Worm (Caenorhabditis elegans) whole organism, L2 larva: ENCODE measurements around the gene ZK154.4.

Source experiments
- C34F6.9 ChIP-seq: fragments of 150-350 bp; optimal IDR thresholded peaks from 2 replicates; lab custom pipeline; 2014; ENCODE audit warnings: missing biosample characterization, missing genetic modification characterization
- F13H6.1 ChIP-seq: sonication (generic microtip); optimal IDR thresholded peaks from 2 replicates; lab custom pipeline; 2016; ENCODE audit warnings: missing genetic modification characterization, missing compliant biosample characterization
- Y55F3AM.14 ChIP-seq: fragments of 200-800 bp; sonication (Bioruptor generic); optimal IDR thresholded peaks from 2 replicates; lab custom pipeline; 2018; ENCODE audit warnings: mild to moderate bottlenecking, missing genetic modification characterization, missing compliant biosample characterization
- ZK546.5 ChIP-seq: sonication (generic microtip); optimal IDR thresholded peaks from 2 replicates; lab custom pipeline; 2017; ENCODE audit warnings: missing biosample characterization, missing genetic modification characterization
- ama-1 ChIP-seq: fragments of 150-350 bp; optimal IDR thresholded peaks from 2 replicates; lab custom pipeline; 2018; ENCODE audit warnings: inconsistent platforms
- blmp-1 ChIP-seq: sonication (generic microtip); optimal IDR thresholded peaks from 2 replicates; lab custom pipeline; 2017; ENCODE audit warnings: missing genetic modification characterization, mild to moderate bottlenecking, missing compliant biosample characterization, antibody characterized with exemption, moderate library complexity; ENCODE audit not compliant: insufficient read depth
- ceh-16 ChIP-seq: fragments of 150-350 bp; optimal IDR thresholded peaks from 2 replicates; lab custom pipeline; 2014; ENCODE audit warnings: missing biosample characterization, missing genetic modification characterization
- crh-2 ChIP-seq: sonication (generic microtip); optimal IDR thresholded peaks from 2 replicates; lab custom pipeline; 2017; ENCODE audit warnings: missing biosample characterization, missing genetic modification characterization
- dmd-4 ChIP-seq: sonication (generic microtip); optimal IDR thresholded peaks from 2 replicates; lab custom pipeline; 2017; ENCODE audit warnings: missing biosample characterization, missing genetic modification characterization
- egl-27 ChIP-seq: sonication (generic microtip); optimal IDR thresholded peaks from 3 replicates; lab custom pipeline; 2017; ENCODE audit warnings: missing biosample characterization, missing genetic modification reagents, missing genetic modification characterization
- elt-1 ChIP-seq: fragments of 150-350 bp; optimal IDR thresholded peaks from 2 replicates; lab custom pipeline; 2014; ENCODE audit warnings: missing biosample characterization, missing genetic modification characterization
- fos-1 ChIP-seq: fragments of 150-350 bp; optimal IDR thresholded peaks from 2 replicates; lab custom pipeline; 2014; ENCODE audit warnings: missing biosample characterization, missing genetic modification characterization
- gmeb-1 ChIP-seq: fragments of 150-350 bp; optimal IDR thresholded peaks from 2 replicates; lab custom pipeline; 2014; ENCODE audit warnings: missing biosample characterization, missing genetic modification characterization
- lin-11 ChIP-seq: fragments of 150-350 bp; sonication (generic microtip); optimal IDR thresholded peaks from 2 replicates; lab custom pipeline; 2014; ENCODE audit warnings: missing biosample characterization, missing genetic modification characterization, inconsistent platforms, mixed read lengths
- lin-13 ChIP-seq: fragments of 150-350 bp; optimal IDR thresholded peaks from 2 replicates; lab custom pipeline; 2014; ENCODE audit warnings: missing biosample characterization, missing genetic modification reagents, missing genetic modification characterization
- mab-5 ChIP-seq: fragments of 150-350 bp; optimal IDR thresholded peaks from 2 replicates; lab custom pipeline; 2014; ENCODE audit warnings: missing biosample characterization, missing genetic modification characterization
- mbf-1 ChIP-seq: sonication (generic microtip); optimal IDR thresholded peaks from 2 replicates; lab custom pipeline; 2017; ENCODE audit warnings: missing biosample characterization, missing genetic modification characterization
- nhr-10 ChIP-seq: sonication (generic microtip); optimal IDR thresholded peaks from 2 replicates; lab custom pipeline; 2017; ENCODE audit warnings: missing biosample characterization, missing genetic modification characterization
- nhr-11 ChIP-seq: fragments of 150-350 bp; optimal IDR thresholded peaks from 2 replicates; lab custom pipeline; 2014; ENCODE audit warnings: missing biosample characterization, missing genetic modification characterization
- nhr-129 ChIP-seq: fragments of 150-350 bp; optimal IDR thresholded peaks from 2 replicates; lab custom pipeline; 2014; ENCODE audit warnings: missing biosample characterization, missing genetic modification characterization
- nhr-21 ChIP-seq: fragments of 150-350 bp; optimal IDR thresholded peaks from 2 replicates; lab custom pipeline; 2014; ENCODE audit warnings: missing biosample characterization, missing genetic modification characterization
- nhr-23 ChIP-seq: fragments of 150-350 bp; optimal IDR thresholded peaks from 2 replicates; lab custom pipeline; 2014; ENCODE audit warnings: missing biosample characterization, missing genetic modification reagents, missing genetic modification characterization
- nhr-237 ChIP-seq: fragments of 150-350 bp; optimal IDR thresholded peaks from 2 replicates; lab custom pipeline; 2014; ENCODE audit warnings: missing biosample characterization, missing genetic modification characterization
- nhr-77 ChIP-seq: fragments of 150-350 bp; optimal IDR thresholded peaks from 2 replicates; lab custom pipeline; 2014; ENCODE audit warnings: missing biosample characterization, missing genetic modification characterization
- peb-1 ChIP-seq: fragments of 150-350 bp; optimal IDR thresholded peaks from 2 replicates; lab custom pipeline; 2014; ENCODE audit warnings: missing biosample characterization, missing genetic modification characterization
- skn-1 ChIP-seq: sonication (generic microtip); optimal IDR thresholded peaks from 2 replicates; lab custom pipeline; 2017; ENCODE audit warnings: missing biosample characterization, missing genetic modification characterization
- sma-3 ChIP-seq: sonication (generic microtip); optimal IDR thresholded peaks from 2 replicates; lab custom pipeline; 2016; ENCODE audit warnings: missing genetic modification reagents, missing genetic modification characterization, missing compliant biosample characterization
- sma-9 ChIP-seq, 2 experiments: fragments of 150-350 bp in 1 of 2; sonication (generic microtip) in 1 of 2; optimal IDR thresholded peaks; 2 replicates each; lab custom pipeline; 2014 to 2016; ENCODE audit warnings: missing genetic modification characterization in 2 of 2, mild to moderate bottlenecking in 1 of 2, missing biosample characterization in 1 of 2, missing compliant biosample characterization in 1 of 2, missing genetic modification reagents in 1 of 2, moderate library complexity in 1 of 2
- snpc-4 ChIP-seq: fragments of 150-350 bp; optimal IDR thresholded peaks from 2 replicates; lab custom pipeline; 2014; ENCODE audit warnings: missing biosample characterization, missing genetic modification characterization
- unc-39 ChIP-seq: fragments of 150-350 bp; optimal IDR thresholded peaks from 2 replicates; lab custom pipeline; 2014; ENCODE audit warnings: missing biosample characterization, missing genetic modification characterization
- unc-62 ChIP-seq: fragments of 150-350 bp; optimal IDR thresholded peaks from 2 replicates; lab custom pipeline; 2014; ENCODE audit warnings: missing biosample characterization, missing genetic modification reagents, missing genetic modification characterization
- ztf-4 ChIP-seq: fragments of 150-350 bp; optimal IDR thresholded peaks from 2 replicates; lab custom pipeline; 2014; ENCODE audit warnings: missing biosample characterization, missing genetic modification characterization

ZK154.4 gene

DNA sequence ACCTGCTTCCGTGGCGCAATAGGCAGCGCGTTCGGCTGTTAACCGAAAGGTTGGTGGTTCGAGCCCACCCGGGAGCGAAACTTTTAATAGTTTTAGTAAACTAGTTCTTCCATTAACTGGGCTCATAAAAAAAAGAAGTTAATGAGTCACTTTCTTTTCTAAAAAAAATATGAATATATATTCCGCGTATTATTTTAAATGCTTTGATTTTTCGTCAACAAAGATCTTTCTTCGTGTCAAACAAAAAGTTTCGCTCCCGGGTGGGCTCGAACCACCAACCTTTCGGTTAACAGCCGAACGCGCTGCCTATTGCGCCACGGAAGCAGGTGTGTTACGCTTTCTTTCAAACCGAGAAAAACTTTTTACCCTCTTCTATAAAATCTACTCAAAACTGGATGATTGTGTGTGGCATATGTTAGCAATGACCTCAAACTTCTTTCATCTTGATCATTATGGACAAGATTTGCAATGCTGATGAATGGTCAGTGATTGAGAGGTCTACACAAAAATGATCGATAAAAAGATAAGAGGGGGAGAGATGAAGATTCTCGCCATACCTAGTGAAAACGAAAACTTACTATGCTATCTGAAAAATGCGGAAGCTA is 8.4 kb downstream of the ZK154.4 start (continued):
- no peak for TF ChIP-seq nhr-77
- TF ChIP-seq C34F6.9 (tag; lab: Kevin White, UChicago), result peak; percentile 4

DNA sequence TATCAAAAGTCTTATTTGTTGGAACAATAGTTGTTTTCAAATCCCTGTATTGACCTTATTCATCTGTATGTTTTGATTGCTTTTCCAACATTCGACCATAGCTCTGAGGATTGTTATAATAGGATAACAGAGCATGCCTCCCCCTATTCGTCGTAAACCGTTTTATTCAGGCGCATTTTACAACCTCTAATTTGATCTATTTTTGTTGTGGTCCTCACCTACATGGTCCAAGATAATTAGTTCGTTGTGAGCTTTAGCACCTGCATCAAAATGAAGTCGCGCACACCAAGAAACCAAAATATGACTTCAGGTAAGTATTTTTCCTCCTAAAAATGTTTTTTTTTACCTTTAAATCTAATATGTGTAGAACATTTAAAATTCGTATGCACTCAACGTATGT is 29.4 kb downstream of the ZK154.4 start, which contains the start of gene deg-1:
TSS of gene deg-1 (plus strand) at position 301 of the 400 bp plus-strand sequence.
- TF ChIP-seq C34F6.9 (tag; lab: Kevin White, UChicago) (no peak), mab-5 (tag; lab: Kevin White, UChicago) (no peak), gmeb-1 (tag; lab: Kevin White, UChicago) (no peak), ztf-4 (no peak), nhr-11 (no peak), mbf-1 (tag; lab: Kevin White, UChicago) (no peak), ZK546.5 (tag; lab: Kevin White, UChicago) (no peak), unc-62 (no peak)
- TF ChIP-seq, all 48 proteins: peak for 0

DNA sequence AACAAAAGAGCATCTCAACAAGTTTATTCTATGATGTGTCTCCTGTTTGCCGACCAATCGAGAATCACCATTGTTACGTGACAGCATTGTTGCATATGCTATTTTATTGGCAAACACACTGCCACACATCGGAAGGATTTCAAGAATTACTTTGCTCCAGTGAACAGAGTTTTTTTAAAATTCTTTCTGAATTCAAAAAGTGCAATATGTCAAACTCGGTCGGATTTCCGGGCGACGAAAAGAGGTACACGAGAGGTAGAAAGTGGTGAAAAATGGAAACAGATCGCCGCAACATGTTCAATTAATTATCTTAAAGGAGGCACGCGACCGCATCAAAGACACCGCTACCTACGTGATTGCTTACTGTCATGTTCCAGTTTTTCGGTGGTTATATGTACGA is 32.1 kb downstream of the ZK154.4 start:
- TF ChIP-seq nhr-23 (no peak), snpc-4 (no peak), nhr-21 (tag; lab: Kevin White, UChicago) (no peak), unc-62 (no peak)

DNA sequence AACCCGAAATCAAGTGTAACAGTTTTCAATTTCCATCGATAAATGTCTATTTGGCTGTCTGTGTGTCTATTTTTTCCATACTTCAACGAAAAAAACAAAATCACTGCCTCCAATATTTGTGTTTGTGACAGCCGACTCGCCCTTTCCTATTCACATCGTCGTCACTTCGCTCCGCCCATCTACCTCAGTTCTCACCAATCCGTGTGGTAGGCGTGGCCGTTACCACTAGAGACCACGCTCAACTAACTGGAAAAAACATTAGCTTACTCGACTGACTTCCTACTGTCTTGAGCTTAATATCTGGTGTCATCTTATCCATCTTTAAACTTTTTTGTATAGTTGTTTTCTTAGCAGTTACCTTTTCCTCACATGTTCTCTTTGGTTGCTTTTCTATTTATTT is 36.8 kb downstream of the ZK154.4 start:
- no peak for TF ChIP-seq peb-1 (tag; lab: Kevin White, UChicago)
- TF ChIP-seq sma-3, result no peak
- no peak for TF ChIP-seq lin-13 (GFP tag; lab: Kevin White, UChicago)
- no peak for TF ChIP-seq fos-1
- no peak for TF ChIP-seq elt-1 (tag; lab: Kevin White, UChicago)
- no peak for TF ChIP-seq nhr-237 (tag; lab: Kevin White, UChicago)

DNA sequence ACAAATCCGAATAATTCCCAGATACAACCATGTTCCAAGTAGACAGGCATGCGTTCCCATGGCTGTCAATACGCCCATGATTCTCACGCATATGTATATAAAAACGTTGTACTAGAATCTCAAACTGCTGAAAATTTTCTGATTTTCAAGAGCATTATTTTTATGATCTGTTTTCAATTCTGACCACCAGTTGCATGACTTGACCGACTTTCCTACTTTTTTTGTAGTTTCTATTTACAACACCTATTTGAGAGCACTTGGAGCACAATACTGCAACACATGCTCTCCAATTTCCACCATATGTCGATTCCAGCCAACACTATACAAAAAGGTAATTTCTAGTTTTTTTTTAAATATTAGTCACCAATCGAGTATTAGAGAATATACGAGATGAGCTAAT is 38.3 kb downstream of the ZK154.4 start, which contains the start of gene ref-2:
TSS of gene ref-2 (plus strand) at position 301 of the 400 bp plus-strand sequence.
- TF ChIP-seq lin-11 (tag; lab: Kevin White, UChicago), result no peak
- no peak for TF ChIP-seq egl-27 (tag; lab: Kevin White, UChicago)
- TF ChIP-seq unc-62, result no peak
- TF ChIP-seq sma-9 (GFP tag; optimal IDR thresholded peaks at IDR 0.05; lab: Kevin White, UChicago), result no peak
- no peak for TF ChIP-seq sma-9 (tag; optimal IDR thresholded peaks at IDR 0.05; lab: Kevin White, UChicago)
- TF ChIP-seq gmeb-1 (tag; lab: Kevin White, UChicago), result no peak
- no peak for TF ChIP-seq unc-39 (tag; lab: Kevin White, UChicago)
- no peak for TF ChIP-seq nhr-129 (tag; lab: Kevin White, UChicago)
- TF ChIP-seq blmp-1, result no peak
- no peak for TF ChIP-seq ama-1 (lab: Kevin White, UChicago)
- no peak for TF ChIP-seq nhr-10 (tag; lab: Kevin White, UChicago)
- TF ChIP-seq mab-5 (tag; lab: Kevin White, UChicago), result no peak
- no peak for TF ChIP-seq dmd-4 (tag; lab: Kevin White, UChicago)
- TF ChIP-seq fos-1, result no peak
- no peak for TF ChIP-seq nhr-77
- no peak for TF ChIP-seq F13H6.1 (tag; lab: Kevin White, UChicago)

DNA sequence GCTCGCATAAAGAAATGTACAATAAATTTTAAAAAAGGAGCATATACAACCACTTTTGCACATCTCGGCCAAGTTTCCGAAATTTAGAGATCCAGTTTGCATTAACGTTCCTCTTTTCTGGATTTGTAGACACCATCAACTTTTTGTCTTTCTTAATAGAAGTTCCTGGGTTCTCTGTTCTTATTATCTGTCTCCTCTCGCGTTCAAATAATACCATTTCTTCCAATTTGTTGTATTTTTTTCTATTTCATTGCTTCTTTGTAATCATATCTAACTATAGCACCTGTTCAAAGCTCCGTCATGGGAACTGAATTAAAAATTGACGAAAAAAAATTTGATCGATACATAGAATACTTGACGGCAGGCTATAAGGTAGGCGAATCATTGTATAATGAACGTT is 42.9 kb downstream of the ZK154.4 start, which contains the start of gene K09F5.1:
TSS of gene K09F5.1 (plus strand) at position 301 of the 400 bp plus-strand sequence.
- TF ChIP-seq sma-3 (no peak), lin-11 (tag; lab: Kevin White, UChicago) (no peak), F13H6.1 (tag; lab: Kevin White, UChicago) (no peak)

DNA sequence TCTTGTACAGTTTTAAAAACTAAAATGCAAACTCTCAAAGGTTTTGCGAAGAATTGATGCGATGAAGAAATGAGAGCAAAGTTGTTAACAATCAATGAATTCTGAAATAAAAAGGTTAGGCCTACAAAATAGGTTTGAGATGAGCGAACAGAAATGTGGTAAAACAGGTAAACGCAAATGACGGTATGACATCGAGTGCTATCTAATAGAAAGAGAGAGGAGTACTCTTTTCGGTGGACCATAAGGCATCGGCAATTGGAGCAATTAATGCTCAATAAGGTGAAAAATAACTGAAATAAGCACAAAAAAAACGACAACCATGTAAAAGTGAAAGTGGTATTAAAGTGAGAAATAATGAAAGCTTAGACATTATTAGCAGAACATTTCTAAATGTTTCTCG is 46.0 kb downstream of the ZK154.4 start, which contains the start of gene set-12:
TSS of gene set-12 (minus strand) at position 101 of the 400 bp plus-strand sequence.
- TF ChIP-seq crh-2 (no peak), ztf-4 (no peak), skn-1 (tag; lab: Kevin White, UChicago) (no peak), ceh-16 (tag; lab: Kevin White, UChicago) (no peak), Y55F3AM.14 (GFP tag; lab: Kevin White, UChicago) (no peak), lin-13 (GFP tag; lab: Kevin White, UChicago) (no peak)
